Worm (Caenorhabditis elegans) whole organism, L2 larva: ENCODE results near the gene rib-1.

ENCODE experiments used
- ceh-16 ChIP-seq: fragments of 150-350 bp; optimal IDR thresholded peaks from 2 replicates; lab custom pipeline; 2014; ENCODE audit warnings: missing biosample characterization, missing genetic modification characterization
- ceh-82 ChIP-seq: fragments of 150-350 bp; optimal IDR thresholded peaks from 2 replicates; lab custom pipeline; 2014; ENCODE audit warnings: missing biosample characterization, missing genetic modification characterization
- fos-1 ChIP-seq: fragments of 150-350 bp; optimal IDR thresholded peaks from 2 replicates; lab custom pipeline; 2014; ENCODE audit warnings: missing biosample characterization, missing genetic modification characterization
- nhr-11 ChIP-seq: fragments of 150-350 bp; optimal IDR thresholded peaks from 2 replicates; lab custom pipeline; 2014; ENCODE audit warnings: missing biosample characterization, missing genetic modification characterization
- skn-1 ChIP-seq: sonication (generic microtip); optimal IDR thresholded peaks from 2 replicates; lab custom pipeline; 2017; ENCODE audit warnings: missing biosample characterization, missing genetic modification characterization
- sma-3 ChIP-seq: sonication (generic microtip); optimal IDR thresholded peaks from 2 replicates; lab custom pipeline; 2016; ENCODE audit warnings: missing genetic modification reagents, missing genetic modification characterization, missing compliant biosample characterization
- snpc-4 ChIP-seq: fragments of 150-350 bp; optimal IDR thresholded peaks from 2 replicates; lab custom pipeline; 2014; ENCODE audit warnings: missing biosample characterization, missing genetic modification characterization
- ztf-1 ChIP-seq: fragments of 200-800 bp; sonication (Bioruptor generic); conservative IDR thresholded peaks from 2 replicates; pipeline ENCODE4 v1.3.6; 2022; ENCODE audit warnings: missing genetic modification characterization, missing compliant biosample characterization

DNA sequence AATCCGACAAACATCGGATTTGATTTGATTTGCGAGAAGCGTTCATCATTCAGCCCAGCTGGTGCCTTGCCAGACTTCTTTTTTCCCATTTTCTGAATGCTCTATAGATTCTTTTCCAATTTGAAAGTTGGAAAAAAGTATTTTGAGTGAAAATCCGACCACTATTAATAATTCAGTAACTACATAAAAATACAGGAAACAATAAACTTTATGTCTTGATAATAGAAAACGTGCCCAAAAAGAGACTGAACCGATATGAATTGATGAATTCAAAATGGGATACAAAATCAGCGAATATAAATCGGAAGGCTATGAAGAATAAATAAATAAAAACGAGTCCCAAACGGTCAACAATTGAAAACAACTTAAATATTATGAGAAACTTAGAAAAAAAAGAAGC is 53.2 kb downstream of the rib-1 start, which contains the start of gene F58B3.4:
- TF ChIP-seq nhr-11 (no peak), snpc-4 (no peak), sma-3 (no peak), ztf-1 (GFP tag; lab: Robert Waterston, UW) (no peak), skn-1 (tag; lab: Kevin White, UChicago) (no peak), ceh-16 (tag; lab: Kevin White, UChicago) (no peak), fos-1 (no peak), ceh-82 (no peak)
